Worm (Caenorhabditis elegans): ENCODE data around the gene pid-1.

The pid-1 gene

DNA sequence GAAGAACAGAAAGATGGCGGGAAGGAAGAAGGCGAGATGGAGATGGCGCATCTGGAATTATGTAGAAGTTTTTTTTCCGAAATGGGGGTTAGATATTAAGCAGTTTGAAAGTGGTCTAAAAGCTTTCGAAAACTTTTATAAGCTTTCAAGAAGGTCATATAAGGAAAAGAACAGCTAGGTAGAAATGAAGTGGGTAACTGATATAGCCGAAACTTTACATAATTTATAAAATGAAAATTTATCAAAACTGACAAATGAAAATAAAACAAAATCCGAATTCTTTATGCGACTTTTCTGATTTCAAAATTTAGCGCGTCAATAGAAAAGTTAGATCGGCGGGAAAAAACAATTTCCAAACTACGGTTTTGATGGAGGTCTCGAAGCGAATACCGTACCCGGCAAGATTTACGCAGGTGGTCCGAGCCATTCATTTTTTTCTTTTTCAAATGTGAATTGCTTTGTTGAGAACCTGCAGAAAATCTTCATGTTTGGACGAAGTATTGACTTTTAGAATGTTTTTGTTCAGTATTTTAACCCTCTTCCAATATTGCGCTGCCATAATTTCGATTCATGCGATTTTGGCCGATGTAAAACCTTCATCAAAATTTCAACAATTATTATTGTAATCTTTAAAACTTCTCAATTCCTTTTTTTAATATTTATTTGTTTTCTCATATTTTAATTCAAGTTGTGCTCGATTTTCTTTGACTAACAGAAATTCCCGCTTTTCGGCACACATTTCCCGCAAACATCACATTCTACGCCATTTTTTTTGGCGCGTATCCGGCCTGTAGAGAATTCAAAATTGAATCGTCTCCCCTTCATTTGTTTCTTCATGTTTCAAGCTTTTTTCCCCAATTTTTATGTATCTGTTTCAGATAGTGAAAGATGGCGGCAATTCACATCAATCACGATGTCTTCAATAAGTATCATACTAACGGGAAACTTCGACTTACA is 26.4 kb downstream of the pid-1 start, which contains the start of the genes F18A1.7 and rpa-1:
Gene F18A1.7, minus strand, starts transcription at position 51 of the 957 bp plus-strand sequence.
Gene rpa-1, plus strand, starts transcription at position 879 of the 957 bp plus-strand sequence.
- TF ChIP-seq tag-97 (GFP tag; IDR thresholded peaks at IDR 0.05) (no peak), nhr-42 (GFP tag; IDR thresholded peaks at IDR 0.05) (no peak), php-3 (GFP tag; IDR thresholded peaks at IDR 0.05) (no peak), fkh-10 (GFP tag; optimal IDR thresholded peaks at IDR 0.05) (no peak), nhr-6 (tag; optimal IDR thresholded peaks at IDR 0.05) (no peak), ceh-62 (tag; optimal IDR thresholded peaks at IDR 0.05) (no peak), aly-2 (tag; optimal IDR thresholded peaks at IDR 0.05) (no peak), lsy-2 (tag; optimal IDR thresholded peaks at IDR 0.05) (peak in 1 of 2 experiments; percentile 23), ZK546.5 (tag; optimal IDR thresholded peaks at IDR 0.05) (no peak), mes-2 (tag; optimal IDR thresholded peaks at IDR 0.05; ENCODE audit: poor library complexity, severe bottlenecking) (peak; percentile 55), hif-1 (tag; optimal IDR thresholded peaks at IDR 0.05) (no peak), hlh-11 (tag; optimal IDR thresholded peaks at IDR 0.05) (no peak), Y48G9A.11 (GFP tag; IDR thresholded peaks at IDR 0.05) (peak; percentile 43; the same call in 1 of the 2 replicates), tra-1 (GFP tag; IDR thresholded peaks at IDR 0.05) (no peak), F44E2.7 (GFP tag; IDR thresholded peaks at IDR 0.05) (no peak), zfp-2 (tag; optimal IDR thresholded peaks at IDR 0.05) (no peak), F37D6.2 (tag; optimal IDR thresholded peaks at IDR 0.05) (no peak), lin-38 (GFP tag; IDR thresholded peaks at IDR 0.05) (peak; percentile 68), egl-27 (tag; optimal IDR thresholded peaks at IDR 0.05) (no peak), zip-11 (GFP tag; IDR thresholded peaks at IDR 0.05) (no peak), nhr-28 (tag; optimal IDR thresholded peaks at IDR 0.05) (no peak), aha-1 (tag) (peak; percentile 88), R02D3.7 (tag; optimal IDR thresholded peaks at IDR 0.05) (peak; percentile 58), attf-4 (tag; optimal IDR thresholded peaks at IDR 0.05) (no peak), unc-130 (GFP tag; optimal IDR thresholded peaks at IDR 0.05) (peak; percentile 72), ama-1 (optimal IDR thresholded peaks at IDR 0.05) (no peak), hlh-30 (tag; optimal IDR thresholded peaks at IDR 0.05; ENCODE audit: insufficient read depth) (peak; percentile 13), hmg-1.1 (GFP tag; IDR thresholded peaks at IDR 0.05) (no peak), fos-1 (tag; optimal IDR thresholded peaks at IDR 0.05) (no peak), pqm-1 (tag; optimal IDR thresholded peaks at IDR 0.05) (no peak), madf-5 (GFP tag; IDR thresholded peaks at IDR 0.05) (no peak), mdt-29 (GFP tag; IDR thresholded peaks at IDR 0.05) (no peak), Y5F2A.4 (GFP tag; optimal IDR thresholded peaks at IDR 0.05) (no peak), mxl-3 (GFP tag; optimal IDR thresholded peaks at IDR 0.05) (no peak), rbr-2 (tag; optimal IDR thresholded peaks at IDR 0.05) (no peak), F49E8.2 (tag; optimal IDR thresholded peaks at IDR 0.05; ENCODE audit: borderline replicate concordance) (peak; percentile 44), lin-39 (tag; optimal IDR thresholded peaks at IDR 0.05) (no peak), dpl-1 (GFP tag; optimal IDR thresholded peaks at IDR 0.05) (peak; percentile 73), T20F7.1 (GFP tag; optimal IDR thresholded peaks at IDR 0.05) (no peak), ctbp-1 (GFP tag; IDR thresholded peaks at IDR 0.05) (no peak), gei-8 (GFP tag; optimal IDR thresholded peaks at IDR 0.05) (no peak), dmd-9 (GFP tag; IDR thresholded peaks at IDR 0.05) (no peak), spr-3 (GFP tag; optimal IDR thresholded peaks at IDR 0.05) (no peak), arid-1 (GFP tag; conservative IDR thresholded peaks at IDR 0.05) (no peak), mep-1 (tag; optimal IDR thresholded peaks at IDR 0.05) (no peak), set-16 (GFP tag; IDR thresholded peaks at IDR 0.05) (no peak)
